Fruit fly (Drosophila melanogaster): ENCODE measurements around the gene cal1.

dm6 chr3R:17056905-17057251, 31.2 kb upstream of the cal1 start:
- TF ChIP-seq CG8478 (optimal IDR thresholded peaks at IDR 0.05) (no peak), CTCF (optimal IDR thresholded peaks at IDR 0.05) (no peak)
